Worm (Caenorhabditis elegans) whole organism, L2 larva: Measurements from ENCODE around the gene nspd-5.

ENCODE experiments used
- C34F6.9 ChIP-seq: fragments of 150-350 bp; optimal IDR thresholded peaks from 2 replicates; lab custom pipeline; 2014; ENCODE audit warnings: missing biosample characterization, missing genetic modification characterization
- F13H6.1 ChIP-seq: sonication (generic microtip); optimal IDR thresholded peaks from 2 replicates; lab custom pipeline; 2016; ENCODE audit warnings: missing genetic modification characterization, missing compliant biosample characterization
- R02D3.7 ChIP-seq: fragments of 150-350 bp; optimal IDR thresholded peaks from 2 replicates; lab custom pipeline; 2014; ENCODE audit warnings: missing biosample characterization, missing genetic modification characterization
- Y55F3AM.14 ChIP-seq: fragments of 200-800 bp; sonication (Bioruptor generic); optimal IDR thresholded peaks from 2 replicates; lab custom pipeline; 2018; ENCODE audit warnings: mild to moderate bottlenecking, missing genetic modification characterization, missing compliant biosample characterization
- ZK546.5 ChIP-seq: sonication (generic microtip); optimal IDR thresholded peaks from 2 replicates; lab custom pipeline; 2017; ENCODE audit warnings: missing biosample characterization, missing genetic modification characterization
- alr-1 ChIP-seq: fragments of 150-350 bp; optimal IDR thresholded peaks from 2 replicates; lab custom pipeline; 2014; ENCODE audit warnings: missing biosample characterization, missing genetic modification characterization
- aly-2 ChIP-seq: fragments of 150-350 bp; optimal IDR thresholded peaks from 2 replicates; lab custom pipeline; 2014; ENCODE audit warnings: missing biosample characterization, missing genetic modification characterization
- ama-1 ChIP-seq: fragments of 150-350 bp; optimal IDR thresholded peaks from 2 replicates; lab custom pipeline; 2018; ENCODE audit warnings: inconsistent platforms
- blmp-1 ChIP-seq: sonication (generic microtip); optimal IDR thresholded peaks from 2 replicates; lab custom pipeline; 2017; ENCODE audit warnings: missing genetic modification characterization, mild to moderate bottlenecking, missing compliant biosample characterization, antibody characterized with exemption, moderate library complexity; ENCODE audit not compliant: insufficient read depth
- ceh-16 ChIP-seq: fragments of 150-350 bp; optimal IDR thresholded peaks from 2 replicates; lab custom pipeline; 2014; ENCODE audit warnings: missing biosample characterization, missing genetic modification characterization
- ceh-82 ChIP-seq: fragments of 150-350 bp; optimal IDR thresholded peaks from 2 replicates; lab custom pipeline; 2014; ENCODE audit warnings: missing biosample characterization, missing genetic modification characterization
- crh-2 ChIP-seq: sonication (generic microtip); optimal IDR thresholded peaks from 2 replicates; lab custom pipeline; 2017; ENCODE audit warnings: missing biosample characterization, missing genetic modification characterization
- dmd-4 ChIP-seq: sonication (generic microtip); optimal IDR thresholded peaks from 2 replicates; lab custom pipeline; 2017; ENCODE audit warnings: missing biosample characterization, missing genetic modification characterization
- elt-3 ChIP-seq: sonication (generic microtip); optimal IDR thresholded peaks from 2 replicates; lab custom pipeline; 2017; ENCODE audit warnings: missing biosample characterization, missing genetic modification characterization
- gmeb-1 ChIP-seq: fragments of 150-350 bp; optimal IDR thresholded peaks from 2 replicates; lab custom pipeline; 2014; ENCODE audit warnings: missing biosample characterization, missing genetic modification characterization
- lin-11 ChIP-seq: fragments of 150-350 bp; sonication (generic microtip); optimal IDR thresholded peaks from 2 replicates; lab custom pipeline; 2014; ENCODE audit warnings: missing biosample characterization, missing genetic modification characterization, inconsistent platforms, mixed read lengths
- lin-13 ChIP-seq: fragments of 150-350 bp; optimal IDR thresholded peaks from 2 replicates; lab custom pipeline; 2014; ENCODE audit warnings: missing biosample characterization, missing genetic modification reagents, missing genetic modification characterization
- lin-39 ChIP-seq: fragments of 150-350 bp; optimal IDR thresholded peaks from 2 replicates; lab custom pipeline; 2014; ENCODE audit warnings: missing biosample characterization, missing genetic modification reagents, missing genetic modification characterization
- lsy-2 ChIP-seq, 2 experiments: fragments of 150-350 bp in 1 of 2; sonication (generic microtip) in 1 of 2; optimal IDR thresholded peaks; 2 replicates each; lab custom pipeline; 2014 to 2017; ENCODE audit warnings: missing biosample characterization in 2 of 2, missing genetic modification characterization in 2 of 2
- mab-5 ChIP-seq: fragments of 150-350 bp; optimal IDR thresholded peaks from 2 replicates; lab custom pipeline; 2014; ENCODE audit warnings: missing biosample characterization, missing genetic modification characterization
- mbf-1 ChIP-seq: sonication (generic microtip); optimal IDR thresholded peaks from 2 replicates; lab custom pipeline; 2017; ENCODE audit warnings: missing biosample characterization, missing genetic modification characterization
- mdl-1 ChIP-seq, 2 experiments: fragments of 150-350 bp in 1 of 2; sonication (generic microtip) in 1 of 2; optimal IDR thresholded peaks; 2 replicates each; lab custom pipeline; 2017; ENCODE audit warnings: missing biosample characterization in 2 of 2, missing genetic modification characterization in 2 of 2
- nhr-10 ChIP-seq: sonication (generic microtip); optimal IDR thresholded peaks from 2 replicates; lab custom pipeline; 2017; ENCODE audit warnings: missing biosample characterization, missing genetic modification characterization
- nhr-12 ChIP-seq: fragments of 150-350 bp; optimal IDR thresholded peaks from 2 replicates; lab custom pipeline; 2014; ENCODE audit warnings: missing biosample characterization, missing genetic modification characterization
- nhr-129 ChIP-seq: fragments of 150-350 bp; optimal IDR thresholded peaks from 2 replicates; lab custom pipeline; 2014; ENCODE audit warnings: missing biosample characterization, missing genetic modification characterization
- nhr-21 ChIP-seq: fragments of 150-350 bp; optimal IDR thresholded peaks from 2 replicates; lab custom pipeline; 2014; ENCODE audit warnings: missing biosample characterization, missing genetic modification characterization
- nhr-237 ChIP-seq: fragments of 150-350 bp; optimal IDR thresholded peaks from 2 replicates; lab custom pipeline; 2014; ENCODE audit warnings: missing biosample characterization, missing genetic modification characterization
- nhr-25 ChIP-seq: fragments of 150-350 bp; sonication (generic microtip); optimal IDR thresholded peaks from 3 replicates; lab custom pipeline; 2014; ENCODE audit warnings: missing biosample characterization, missing genetic modification characterization
- nhr-6 ChIP-seq: fragments of 150-350 bp; optimal IDR thresholded peaks from 2 replicates; lab custom pipeline; 2014; ENCODE audit warnings: missing biosample characterization, missing genetic modification characterization
- sem-4 ChIP-seq: fragments of 150-350 bp; optimal IDR thresholded peaks from 2 replicates; lab custom pipeline; 2014; ENCODE audit warnings: missing biosample characterization, missing genetic modification reagents, missing genetic modification characterization
- skn-1 ChIP-seq: sonication (generic microtip); optimal IDR thresholded peaks from 2 replicates; lab custom pipeline; 2017; ENCODE audit warnings: missing biosample characterization, missing genetic modification characterization
- sma-3 ChIP-seq: sonication (generic microtip); optimal IDR thresholded peaks from 2 replicates; lab custom pipeline; 2016; ENCODE audit warnings: missing genetic modification reagents, missing genetic modification characterization, missing compliant biosample characterization
- sma-9 ChIP-seq, 2 experiments: fragments of 150-350 bp in 1 of 2; sonication (generic microtip) in 1 of 2; optimal IDR thresholded peaks; 2 replicates each; lab custom pipeline; 2014 to 2016; ENCODE audit warnings: missing genetic modification characterization in 2 of 2, mild to moderate bottlenecking in 1 of 2, missing biosample characterization in 1 of 2, missing compliant biosample characterization in 1 of 2, missing genetic modification reagents in 1 of 2, moderate library complexity in 1 of 2
- snpc-4 ChIP-seq: fragments of 150-350 bp; optimal IDR thresholded peaks from 2 replicates; lab custom pipeline; 2014; ENCODE audit warnings: missing biosample characterization, missing genetic modification characterization
- unc-39 ChIP-seq: fragments of 150-350 bp; optimal IDR thresholded peaks from 2 replicates; lab custom pipeline; 2014; ENCODE audit warnings: missing biosample characterization, missing genetic modification characterization
- unc-55 ChIP-seq: fragments of 150-350 bp; sonication (generic microtip); optimal IDR thresholded peaks from 3 replicates; lab custom pipeline; 2014; ENCODE audit warnings: missing biosample characterization, missing genetic modification reagents, missing genetic modification characterization
- zag-1 ChIP-seq: fragments of 150-350 bp; optimal IDR thresholded peaks from 2 replicates; lab custom pipeline; 2014; ENCODE audit warnings: missing biosample characterization, missing genetic modification characterization
- ztf-1 ChIP-seq: fragments of 200-800 bp; sonication (Bioruptor generic); conservative IDR thresholded peaks from 2 replicates; pipeline ENCODE4 v1.3.6; 2022; ENCODE audit warnings: missing genetic modification characterization, missing compliant biosample characterization
- ztf-11 ChIP-seq: sonication (generic microtip); optimal IDR thresholded peaks from 2 replicates; lab custom pipeline; 2017; ENCODE audit warnings: missing biosample characterization, missing genetic modification characterization
- ztf-4 ChIP-seq: fragments of 150-350 bp; optimal IDR thresholded peaks from 2 replicates; lab custom pipeline; 2014; ENCODE audit warnings: missing biosample characterization, missing genetic modification characterization

Gene nspd-5

DNA sequence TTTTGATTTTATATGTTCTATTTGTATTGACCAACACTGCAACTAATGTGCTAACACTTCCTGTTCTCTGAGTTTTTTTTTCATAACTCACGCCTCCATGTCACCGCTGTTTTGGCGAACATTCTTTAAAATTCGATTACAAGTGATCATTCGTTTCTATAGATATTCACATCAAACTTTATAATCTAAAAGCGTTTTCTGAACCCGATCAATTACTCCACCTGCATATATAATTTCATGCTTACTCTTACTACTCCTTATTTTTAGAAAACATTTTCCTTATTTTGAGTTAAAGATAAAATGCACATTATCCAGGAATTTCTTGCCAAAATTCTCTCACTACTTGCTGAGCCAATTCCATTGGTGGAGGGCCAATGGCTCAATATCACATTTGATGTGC is 25.8 kb upstream of the nspd-5 start, which contains the start of gene R05F9.7:
TSS of gene R05F9.7 (plus strand) at position 301 of the 400 bp plus-strand sequence.
- TF ChIP-seq unc-55 (GFP tag; lab: Kevin White, UChicago) (no peak), elt-3 (tag; lab: Kevin White, UChicago) (no peak), unc-39 (tag; lab: Kevin White, UChicago) (no peak), nhr-25 (tag; lab: Kevin White, UChicago) (no peak)

DNA sequence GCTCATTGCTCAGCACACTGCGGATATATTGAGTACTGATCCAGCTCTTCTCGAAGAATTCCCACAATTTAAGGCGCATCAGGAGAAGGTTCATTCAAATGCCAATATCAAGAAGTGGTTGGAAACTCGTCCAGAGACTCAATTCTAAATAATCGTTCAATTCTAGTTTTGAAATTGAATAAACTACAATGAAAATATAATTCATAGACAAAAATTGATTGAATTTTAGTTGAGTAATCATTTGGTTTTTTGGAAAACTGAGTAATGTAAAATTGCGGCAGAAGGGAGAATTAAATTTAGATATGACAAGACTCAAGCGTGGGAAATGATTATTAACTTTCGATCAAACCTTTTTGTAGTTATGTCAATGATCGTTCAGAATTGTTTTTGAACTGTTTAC is 24.2 kb upstream of the nspd-5 start:
- no peak for TF ChIP-seq ama-1 (lab: Kevin White, UChicago)
- no peak for TF ChIP-seq R02D3.7 (tag; lab: Kevin White, UChicago)
- no peak for TF ChIP-seq nhr-25 (tag; lab: Kevin White, UChicago)
- no peak for TF ChIP-seq nhr-12 (tag; lab: Kevin White, UChicago)
- no peak for TF ChIP-seq ceh-82 (tag; lab: Kevin White, UChicago)
- no peak for TF ChIP-seq lin-39 (tag; lab: Kevin White, UChicago)
- no peak for TF ChIP-seq zag-1
- no peak for TF ChIP-seq mdl-1 (tag; optimal IDR thresholded peaks at IDR 0.05; lab: Kevin White, UChicago)
- no peak for TF ChIP-seq aly-2
- TF ChIP-seq nhr-129 (tag; lab: Kevin White, UChicago): no peak
- no peak for TF ChIP-seq snpc-4 (tag; lab: Kevin White, UChicago)
- TF ChIP-seq crh-2 (tag; lab: Kevin White, UChicago): no peak
- TF ChIP-seq nhr-6: no peak
- TF ChIP-seq gmeb-1 (tag; lab: Kevin White, UChicago): no peak
- no peak for TF ChIP-seq ztf-11 (tag; lab: Kevin White, UChicago)
- TF ChIP-seq Y55F3AM.14 (GFP tag; lab: Kevin White, UChicago): no peak
- no peak for TF ChIP-seq sem-4 (tag; lab: Kevin White, UChicago)
- TF ChIP-seq mbf-1 (tag; lab: Kevin White, UChicago): no peak
- no peak for TF ChIP-seq lin-11 (tag; lab: Kevin White, UChicago)
- no peak for TF ChIP-seq elt-3 (tag; lab: Kevin White, UChicago)

ce11 chrII:4883412-4883811 is 23.3 kb upstream of the nspd-5 start, which contains the start of gene gst-8:
gst-8 (plus strand) TSS chrII:4883712.
- TF ChIP-seq skn-1 (tag; lab: Kevin White, UChicago) (peak; percentile 56), nhr-12 (tag; lab: Kevin White, UChicago) (no peak), gmeb-1 (tag; lab: Kevin White, UChicago) (no peak)

- TF ChIP-seq nhr-21 (no peak), elt-3 (tag; lab: Kevin White, UChicago) (no peak), nhr-129 (tag; lab: Kevin White, UChicago) (no peak), snpc-4 (tag; lab: Kevin White, UChicago) (no peak), nhr-237 (tag; lab: Kevin White, UChicago) (no peak), skn-1 (tag; lab: Kevin White, UChicago) (no peak), sem-4 (tag; lab: Kevin White, UChicago) (no peak), crh-2 (tag; lab: Kevin White, UChicago) (peak; percentile 1), gmeb-1 (tag; lab: Kevin White, UChicago) (no peak), nhr-25 (tag; lab: Kevin White, UChicago) (peak; percentile 38)
- TF ChIP-seq, all 48 proteins: peak for 2
These were observed 22.3 kb upstream of the nspd-5 start for ce11 chrII:4882498-4882897.

DNA sequence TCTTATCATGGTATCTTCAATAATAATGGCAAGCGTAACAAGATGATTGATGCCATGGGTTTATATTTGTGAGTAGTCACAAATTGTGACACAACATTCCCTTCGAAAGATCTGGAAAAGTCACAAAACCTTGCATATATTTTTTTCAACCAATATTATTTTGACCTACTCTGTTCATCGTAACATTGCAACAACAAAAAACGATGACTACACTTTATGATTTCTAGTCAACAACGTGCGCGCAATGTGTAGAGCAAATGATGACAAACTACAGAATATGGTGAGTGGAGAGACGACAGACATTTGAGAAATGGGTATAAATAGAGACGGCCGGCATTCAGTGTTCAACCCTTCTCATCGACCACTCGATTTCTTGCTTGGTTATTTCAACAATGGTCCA is 21.6 kb upstream of the nspd-5 start, which contains the start of gene gst-7:
TSS of gene gst-7 (plus strand) at position 336 of the 400 bp plus-strand sequence.
- TF ChIP-seq mab-5 (tag; lab: Kevin White, UChicago) (no peak), lin-13 (GFP tag; lab: Kevin White, UChicago) (no peak), unc-39 (tag; lab: Kevin White, UChicago) (no peak), unc-55 (GFP tag; lab: Kevin White, UChicago) (peak; percentile 15), snpc-4 (tag; lab: Kevin White, UChicago) (no peak), lsy-2 (tag; optimal IDR thresholded peaks at IDR 0.05; lab: Kevin White, UChicago) (no peak), nhr-10 (tag; lab: Kevin White, UChicago) (no peak), sma-3 (GFP tag; lab: Kevin White, UChicago) (peak; percentile 61), skn-1 (tag; lab: Kevin White, UChicago) (peak; percentile 94), dmd-4 (no peak), nhr-6 (no peak), F13H6.1 (tag; lab: Kevin White, UChicago) (peak; percentile 23), nhr-129 (tag; lab: Kevin White, UChicago) (peak; percentile 26), ztf-4 (tag; lab: Kevin White, UChicago) (no peak), crh-2 (tag; lab: Kevin White, UChicago) (peak; percentile 21), C34F6.9 (tag; lab: Kevin White, UChicago) (peak; percentile 1), ceh-16 (tag; lab: Kevin White, UChicago) (no peak), nhr-21 (no peak), mdl-1 (tag; optimal IDR thresholded peaks at IDR 0.05; lab: Kevin White, UChicago) (no peak), Y55F3AM.14 (GFP tag; lab: Kevin White, UChicago) (no peak), blmp-1 (no peak), nhr-25 (tag; lab: Kevin White, UChicago) (peak; percentile 62), nhr-12 (tag; lab: Kevin White, UChicago) (no peak), ama-1 (lab: Kevin White, UChicago) (no peak), zag-1 (no peak), ztf-1 (GFP tag; lab: Robert Waterston, UW) (no peak), nhr-237 (tag; lab: Kevin White, UChicago) (no peak), ZK546.5 (tag; lab: Kevin White, UChicago) (no peak), aly-2 (no peak), lin-11 (tag; lab: Kevin White, UChicago) (no peak), mbf-1 (tag; lab: Kevin White, UChicago) (no peak), sma-9 (GFP tag; optimal IDR thresholded peaks at IDR 0.05; lab: Kevin White, UChicago) (peak; percentile 75), sma-9 (tag; optimal IDR thresholded peaks at IDR 0.05; lab: Kevin White, UChicago) (no peak), alr-1 (no peak), ztf-11 (tag; lab: Kevin White, UChicago) (no peak)
